Fruit fly (Drosophila melanogaster): ENCODE data around the gene CG42681.

The CG42681 gene

DNA sequence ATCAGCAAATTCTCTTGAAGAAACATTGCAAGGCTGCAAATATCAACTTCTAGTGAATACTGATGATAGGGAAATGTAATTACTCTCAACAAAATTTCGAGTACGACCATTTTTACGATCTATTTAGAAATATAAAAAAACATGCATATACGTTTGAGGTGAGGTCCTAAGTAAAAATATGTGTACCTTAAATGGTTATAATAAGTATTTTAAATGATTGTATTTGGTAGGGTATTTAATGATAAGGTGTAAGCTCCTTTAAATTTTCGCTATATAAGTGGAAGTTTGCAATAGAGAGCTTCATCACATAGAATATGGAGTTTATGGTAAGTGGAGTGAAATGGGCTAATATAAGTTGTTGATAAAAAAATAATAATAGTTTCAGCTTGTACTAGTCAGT lies at the start of gene CG42681:
Gene CG42681, plus strand, starts transcription at position 301 of the 400 bp plus-strand sequence.
- TF ChIP-seq bigmax (GFP tag; optimal IDR thresholded peaks at IDR 0.05), result no peak
- no peak for TF ChIP-seq dmrt99B (tag; optimal IDR thresholded peaks at IDR 0.05)
- no peak for TF ChIP-seq chm (GFP tag; IDR thresholded peaks at IDR 0.05)

DNA sequence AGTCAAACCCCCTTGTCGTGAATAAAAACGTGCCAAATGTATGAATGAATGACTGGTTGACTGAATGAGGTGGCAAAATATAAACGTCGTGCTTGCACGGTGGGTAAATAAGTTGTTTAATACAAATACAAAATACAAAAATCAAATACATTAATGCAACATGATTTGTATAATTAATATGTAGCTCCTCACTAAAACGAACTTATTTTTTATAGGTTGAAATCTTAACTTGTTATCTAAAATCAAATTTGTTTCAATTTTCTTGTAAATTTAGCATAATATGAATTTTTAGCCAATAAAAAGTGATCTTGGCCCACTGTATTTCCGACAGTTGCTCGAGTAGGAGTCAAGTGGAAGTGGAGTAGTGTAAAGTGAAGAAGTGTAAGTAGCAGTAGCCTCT lies 46.3 kb upstream of the CG42681 start:
- TF ChIP-seq CG12659 (GFP tag; optimal IDR thresholded peaks at IDR 0.05) (peak; percentile 1), Rx (GFP tag; IDR thresholded peaks at IDR 0.05) (no peak), Asciz (GFP tag; optimal IDR thresholded peaks at IDR 0.05) (no peak), phol (tag; optimal IDR thresholded peaks at IDR 0.05) (peak; percentile 16), ham (GFP tag; IDR thresholded peaks at IDR 0.05) (no peak), Eip74EF (GFP tag; optimal IDR thresholded peaks at IDR 0.05) (peak in 1 of 2 experiments; percentile 40), Sox100B (GFP tag; optimal IDR thresholded peaks at IDR 0.05) (peak; percentile 10), Hr51 (GFP tag; optimal IDR thresholded peaks at IDR 0.05) (peak in 1 of 2 experiments; percentile 30), wek (GFP tag; optimal IDR thresholded peaks at IDR 0.05) (no peak), hth (optimal IDR thresholded peaks at IDR 0.05) (no peak), Drgx (GFP tag; IDR thresholded peaks at IDR 0.05) (0 out of 2 replicates have a peak, but pooled peaks have one; percentile 8), lab (GFP tag; optimal IDR thresholded peaks at IDR 0.05) (peak; percentile 15), sim (GFP tag; IDR thresholded peaks at IDR 0.05) (no peak), sqz (GFP tag; optimal IDR thresholded peaks at IDR 0.05) (no peak), dmrt99B (tag; optimal IDR thresholded peaks at IDR 0.05) (peak; percentile 53), unpg (GFP tag; optimal IDR thresholded peaks at IDR 0.05) (peak; percentile 24), stc (GFP tag; IDR thresholded peaks at IDR 0.05) (peak; percentile 40; the same call in 1 of the 2 replicates), Fer1 (GFP tag; optimal IDR thresholded peaks at IDR 0.05) (peak; percentile 7), gfzf (GFP tag; optimal IDR thresholded peaks at IDR 0.05) (no peak), Dek (tag; optimal IDR thresholded peaks at IDR 0.05) (no peak), CG2712 (tag; optimal IDR thresholded peaks at IDR 0.05) (peak; percentile 24), zf30C (GFP tag; optimal IDR thresholded peaks at IDR 0.05) (no peak), CG2678 (tag; optimal IDR thresholded peaks at IDR 0.05) (peak; percentile 38), CG12391 (tag; optimal IDR thresholded peaks at IDR 0.05) (peak; percentile 6), unc-4 (GFP tag; IDR thresholded peaks at IDR 0.05; ENCODE audit: partially characterized antibody) (no peak), row (GFP tag; IDR thresholded peaks at IDR 0.05) (peak; percentile 54; the same call in 1 of the 3 replicates), CG4707 (GFP tag; optimal IDR thresholded peaks at IDR 0.05) (peak; percentile 25), pnt (GFP tag; optimal IDR thresholded peaks at IDR 0.05) (no peak), gem (tag; optimal IDR thresholded peaks at IDR 0.05) (peak; percentile 52), D19A (tag; optimal IDR thresholded peaks at IDR 0.05) (peak; percentile 3), CG10959 (GFP tag; IDR thresholded peaks at IDR 0.05) (no peak), Sox102F (GFP tag; optimal IDR thresholded peaks at IDR 0.05) (peak; percentile 31), Med (GFP tag) (peak; percentile 48), Atf6 (GFP tag; IDR thresholded peaks at IDR 0.05) (no peak), NfI (GFP tag; optimal IDR thresholded peaks at IDR 0.05) (no peak), kah (GFP tag; optimal IDR thresholded peaks at IDR 0.05) (no peak), grau (tag; optimal IDR thresholded peaks at IDR 0.05) (peak; percentile 47), CG13424 (tag; optimal IDR thresholded peaks at IDR 0.05) (peak; percentile 5), repo (GFP tag; optimal IDR thresholded peaks at IDR 0.05) (no peak), CG8281 (tag; optimal IDR thresholded peaks at IDR 0.05) (peak; percentile 49), CG11504 (tag; optimal IDR thresholded peaks at IDR 0.05) (peak; percentile 50), org-1 (GFP tag; optimal IDR thresholded peaks at IDR 0.05) (no peak), CG8944 (GFP tag; optimal IDR thresholded peaks at IDR 0.05) (no peak), CG18262 (tag; optimal IDR thresholded peaks at IDR 0.05) (peak; percentile 6), gro (GFP tag; optimal IDR thresholded peaks at IDR 0.05) (no peak), PHDP (tag; optimal IDR thresholded peaks at IDR 0.05) (peak; percentile 36)

Data from whole organism, embryonic.